Fruit fly (Drosophila melanogaster) whole organism, embryonic: Measurements from ENCODE around the gene Acn.

ENCODE experiments used
- Bdp1 ChIP-seq: fragments of 200-800 bp; sonication (Bioruptor generic); optimal IDR thresholded peaks from 3 replicates; lab custom pipeline; 2016; ENCODE audit warnings: missing biosample characterization, missing genetic modification characterization
- CG10147 ChIP-seq: fragments of 200-800 bp; sonication (Bioruptor generic); optimal IDR thresholded peaks from 2 replicates; lab custom pipeline; 2019; ENCODE audit warnings: missing biosample characterization, mild to moderate bottlenecking, missing genetic modification characterization, moderate library complexity
- CG10431 ChIP-seq: fragments of 200-800 bp; sonication (Bioruptor generic); optimal IDR thresholded peaks from 3 replicates; lab custom pipeline; 2018; ENCODE audit warnings: missing biosample characterization, mild to moderate bottlenecking, missing genetic modification characterization
- CG11504 ChIP-seq: fragments of 200-800 bp; sonication (Bioruptor generic); optimal IDR thresholded peaks from 3 replicates; lab custom pipeline; 2019; ENCODE audit warnings: missing biosample characterization, mild to moderate bottlenecking, missing genetic modification characterization, moderate library complexity
- CG12155 ChIP-seq: fragments of 200-800 bp; sonication (Bioruptor generic); optimal IDR thresholded peaks from 3 replicates; lab custom pipeline; 2016; ENCODE audit warnings: missing biosample characterization, missing genetic modification characterization
- CG13296 ChIP-seq: fragments of 200-800 bp; sonication (Bioruptor generic); optimal IDR thresholded peaks from 3 replicates; lab custom pipeline; 2018; ENCODE audit warnings: missing biosample characterization, mild to moderate bottlenecking, missing genetic modification characterization
- CG15269 ChIP-seq: fragments of 200-800 bp; sonication (Bioruptor generic); optimal IDR thresholded peaks from 2 replicates; lab custom pipeline; 2018; ENCODE audit warnings: missing biosample characterization, mild to moderate bottlenecking, missing genetic modification characterization, moderate library complexity
- CG16779 ChIP-seq: fragments of 200-800 bp; sonication (Bioruptor generic); IDR thresholded peaks from 2 replicates; pipeline ENCODE4 v1.3.6; 2022; ENCODE audit warnings: missing biosample characterization, missing genetic modification characterization
- CG16815 ChIP-seq: fragments of 200-800 bp; sonication (Bioruptor generic); optimal IDR thresholded peaks from 3 replicates; lab custom pipeline; 2017; ENCODE audit warnings: missing biosample characterization, mild to moderate bottlenecking, missing genetic modification characterization
- CG16863 ChIP-seq: fragments of 200-800 bp; sonication (Bioruptor generic); optimal IDR thresholded peaks from 3 replicates; lab custom pipeline; 2016; ENCODE audit warnings: missing biosample characterization, missing genetic modification characterization
- CG18476 ChIP-seq: fragments of 200-800 bp; sonication (Bioruptor generic); optimal IDR thresholded peaks from 2 replicates; lab custom pipeline; 2016; ENCODE audit warnings: missing biosample characterization, mild to moderate bottlenecking, missing genetic modification characterization
- CG18599 ChIP-seq: fragments of 200-800 bp; sonication (Bioruptor generic); optimal IDR thresholded peaks from 3 replicates; lab custom pipeline; 2017; ENCODE audit warnings: missing biosample characterization, missing genetic modification characterization, mild to moderate bottlenecking, moderate library complexity, missing genetic modification reagents
- CG2875 ChIP-seq: fragments of 200-800 bp; sonication (Bioruptor generic); optimal IDR thresholded peaks from 2 replicates; lab custom pipeline; 2017; ENCODE audit warnings: missing biosample characterization, mild to moderate bottlenecking, missing genetic modification characterization, missing genetic modification reagents
- CG2889 ChIP-seq: fragments of 200-800 bp; sonication (Bioruptor generic); IDR thresholded peaks from 3 replicates; pipeline ENCODE4 v1.3.6; 2022; ENCODE audit warnings: missing biosample characterization, missing genetic modification characterization
- CG3065 ChIP-seq: fragments of 200-800 bp; sonication (Bioruptor generic); optimal IDR thresholded peaks from 2 replicates; lab custom pipeline; 2016; ENCODE audit warnings: missing biosample characterization, missing genetic modification characterization
- CG33557 ChIP-seq: fragments of 200-800 bp; sonication (Bioruptor generic); optimal IDR thresholded peaks from 2 replicates; lab custom pipeline; 2019; ENCODE audit warnings: missing biosample characterization, mild to moderate bottlenecking, missing genetic modification characterization, moderate library complexity
- CG3726 ChIP-seq: fragments of 200-800 bp; sonication (Bioruptor generic); IDR thresholded peaks from 3 replicates; pipeline ENCODE4, ENCODE4 v1.3.6; 2022; ENCODE audit warnings: missing biosample characterization, missing genetic modification characterization
- CG3995 ChIP-seq: fragments of 200-800 bp; sonication (Bioruptor generic); optimal IDR thresholded peaks from 3 replicates; lab custom pipeline; 2016; ENCODE audit warnings: missing biosample characterization, missing genetic modification characterization
- CG4820 ChIP-seq: fragments of 200-800 bp; sonication (Bioruptor generic); optimal IDR thresholded peaks from 3 replicates; lab custom pipeline; 2016; ENCODE audit warnings: missing biosample characterization, missing genetic modification characterization
- CG4854 ChIP-seq: fragments of 200-800 bp; sonication (Bioruptor generic); optimal IDR thresholded peaks from 2 replicates; lab custom pipeline; 2016; ENCODE audit warnings: missing biosample characterization, missing genetic modification characterization, inconsistent platforms
- CG6654 ChIP-seq: fragments of 200-800 bp; sonication (Bioruptor generic); optimal IDR thresholded peaks from 2 replicates; lab custom pipeline; 2017; ENCODE audit warnings: missing biosample characterization, mild to moderate bottlenecking, missing genetic modification characterization
- CG7271 ChIP-seq: fragments of 200-800 bp; sonication (Bioruptor generic); optimal IDR thresholded peaks from 2 replicates; lab custom pipeline; 2018; ENCODE audit warnings: missing biosample characterization, mild to moderate bottlenecking, missing genetic modification characterization, moderate library complexity
- CG7786 ChIP-seq: fragments of 200-800 bp; sonication (Bioruptor generic); optimal IDR thresholded peaks from 2 replicates; lab custom pipeline; 2016; ENCODE audit warnings: missing biosample characterization, missing genetic modification characterization
- CG9609 ChIP-seq: fragments of 200-800 bp; sonication (Bioruptor generic); optimal IDR thresholded peaks from 3 replicates; lab custom pipeline; 2016; ENCODE audit warnings: missing biosample characterization, missing genetic modification characterization
- Dp ChIP-seq: fragments of 200-800 bp; sonication (Bioruptor generic); optimal IDR thresholded peaks from 2 replicates; lab custom pipeline; 2018; ENCODE audit warnings: missing biosample characterization, mild to moderate bottlenecking, missing genetic modification characterization, moderate library complexity
- Ets97D ChIP-seq: fragments of 200-800 bp; sonication (Bioruptor generic); optimal IDR thresholded peaks from 3 replicates; lab custom pipeline; 2016; ENCODE audit warnings: missing biosample characterization, missing genetic modification characterization
- Hr39 ChIP-seq: fragments of >200 bp; optimal IDR thresholded peaks from 2 replicates; lab custom pipeline; 2017
- Max ChIP-seq: fragments of 200-800 bp; sonication (Bioruptor generic); optimal IDR thresholded peaks from 2 replicates; lab custom pipeline; 2016; ENCODE audit warnings: missing biosample characterization, mild to moderate bottlenecking, missing genetic modification characterization
- Opbp ChIP-seq: fragments of 200-800 bp; sonication (Bioruptor generic); IDR thresholded peaks from 3 replicates; pipeline ENCODE4 v1.3.6; 2022; ENCODE audit warnings: missing biosample characterization, missing genetic modification characterization; ENCODE audit not compliant: partially characterized antibody
- Sin3A ChIP-seq: fragments of >200 bp; optimal IDR thresholded peaks from 2 replicates; lab custom pipeline; 2018
- TFAM ChIP-seq: fragments of 200-800 bp; sonication (Bioruptor generic); optimal IDR thresholded peaks from 2 replicates; lab custom pipeline; 2017; ENCODE audit warnings: missing biosample characterization, missing genetic modification characterization, inconsistent platforms
- Taf1 ChIP-seq: fragments of 200-800 bp; sonication (Bioruptor generic); IDR thresholded peaks from 2 replicates; pipeline ENCODE4 v1.3.6; 2022; ENCODE audit warnings: missing biosample characterization, missing genetic modification characterization
- Tbp ChIP-seq: fragments of >200 bp; optimal IDR thresholded peaks from 2 replicates; lab custom pipeline; 2018; ENCODE audit warnings: missing biosample characterization, missing genetic modification characterization
- bowl ChIP-seq: fragments of 200-800 bp; sonication (Bioruptor generic); IDR thresholded peaks from 2 replicates; pipeline ENCODE4 v1.3.6; 2022; ENCODE audit warnings: missing biosample characterization, missing genetic modification characterization
- danr ChIP-seq: fragments of 200-800 bp; sonication (Bioruptor generic); IDR thresholded peaks from 2 replicates; pipeline ENCODE4 v1.3.6; 2022; ENCODE audit warnings: missing biosample characterization, missing genetic modification characterization
- dm ChIP-seq: fragments of 200-800 bp; sonication (Bioruptor generic); optimal IDR thresholded peaks from 3 replicates; lab custom pipeline; 2016; ENCODE audit warnings: missing biosample characterization, missing genetic modification characterization
- ewg ChIP-seq: fragments of 200-800 bp; sonication (Bioruptor generic); optimal IDR thresholded peaks from 3 replicates; lab custom pipeline; 2017; ENCODE audit warnings: mild to moderate bottlenecking, missing biosample characterization, missing genetic modification reagents, missing genetic modification characterization
- fd64A ChIP-seq: fragments of 200-800 bp; sonication (Bioruptor generic); optimal IDR thresholded peaks from 3 replicates; lab custom pipeline; 2018; ENCODE audit warnings: missing biosample characterization, mild to moderate bottlenecking, missing genetic modification characterization
- gcm ChIP-seq: fragments of 200-800 bp; sonication (Bioruptor generic); optimal IDR thresholded peaks from 2 replicates; lab custom pipeline; 2019; ENCODE audit warnings: missing biosample characterization, mild to moderate bottlenecking, missing genetic modification characterization, moderate library complexity
- gt ChIP-seq: fragments of 200-800 bp; sonication (Bioruptor generic); IDR thresholded peaks from 2 replicates; pipeline ENCODE4 v1.3.6; 2022; ENCODE audit warnings: missing biosample characterization, missing genetic modification characterization
- mam ChIP-seq: fragments of 200-800 bp; sonication (Bioruptor generic); optimal IDR thresholded peaks from 3 replicates; lab custom pipeline; 2016; ENCODE audit warnings: missing biosample characterization, missing genetic modification characterization
- mirr ChIP-seq: fragments of 200-800 bp; sonication (Bioruptor generic); optimal IDR thresholded peaks from 3 replicates; lab custom pipeline; 2018; ENCODE audit warnings: missing biosample characterization, mild to moderate bottlenecking, missing genetic modification characterization
- org-1 ChIP-seq: fragments of 200-800 bp; sonication (Bioruptor generic); optimal IDR thresholded peaks from 2 replicates; lab custom pipeline; 2017; ENCODE audit warnings: missing biosample characterization, missing genetic modification characterization
- pros ChIP-seq: fragments of 200-800 bp; sonication (Bioruptor generic); optimal IDR thresholded peaks from 3 replicates; lab custom pipeline; 2019; ENCODE audit warnings: missing biosample characterization, mild to moderate bottlenecking, missing genetic modification characterization, moderate library complexity
- run ChIP-seq: fragments of 200-800 bp; sonication (Bioruptor generic); optimal IDR thresholded peaks from 3 replicates; lab custom pipeline; 2018; ENCODE audit warnings: missing biosample characterization, mild to moderate bottlenecking, missing genetic modification characterization
- slbo ChIP-seq: fragments of 200-800 bp; sonication (Bioruptor generic); IDR thresholded peaks from 2 replicates; pipeline ENCODE4 v1.3.6; 2022; ENCODE audit warnings: missing biosample characterization, missing genetic modification characterization
- sob ChIP-seq: fragments of 200-800 bp; sonication (Bioruptor generic); IDR thresholded peaks from 2 replicates; pipeline ENCODE4 v1.3.6; 2022; ENCODE audit warnings: missing biosample characterization, missing genetic modification characterization
- toy ChIP-seq: fragments of 200-800 bp; sonication (Bioruptor generic); IDR thresholded peaks from 2 replicates; pipeline ENCODE4 v1.3.6; 2022; ENCODE audit warnings: missing biosample characterization, missing genetic modification characterization
- tx ChIP-seq: fragments of 200-800 bp; sonication (Bioruptor generic); optimal IDR thresholded peaks from 2 replicates; lab custom pipeline; 2016; ENCODE audit warnings: missing biosample characterization, missing genetic modification characterization
- vfl ChIP-seq: fragments of 200-800 bp; sonication (Bioruptor generic); optimal IDR thresholded peaks from 2 replicates; lab custom pipeline; 2016; ENCODE audit warnings: missing biosample characterization, missing genetic modification characterization
- wor ChIP-seq: fragments of 200-800 bp; sonication (Bioruptor generic); IDR thresholded peaks from 2 replicates; pipeline ENCODE4 v1.3.6; 2022; ENCODE audit warnings: missing biosample characterization, missing genetic modification characterization

The Acn gene

DNA sequence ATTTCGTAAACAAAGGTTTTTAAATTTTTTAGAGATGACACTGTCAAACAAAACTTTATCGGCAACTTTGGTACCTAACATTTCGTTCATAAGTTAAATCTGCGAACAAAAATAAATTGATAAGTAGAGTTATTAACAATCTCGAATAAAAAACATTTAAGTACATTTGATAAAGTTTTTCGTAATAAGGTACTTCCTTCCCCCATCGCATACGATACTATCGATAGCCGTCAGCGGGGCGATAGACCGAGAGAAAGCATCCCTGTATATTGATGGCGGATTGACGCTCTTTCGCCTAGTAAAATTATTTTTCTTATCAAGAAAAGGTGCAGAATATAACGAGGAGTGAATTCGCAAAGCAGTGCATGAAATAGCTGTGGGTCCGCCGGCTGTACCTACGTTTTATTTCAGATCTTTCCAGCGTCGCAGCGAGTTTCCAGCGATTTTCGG is at the start of gene Acn, which contains the start of gene Ttc19 (continued):
- TF ChIP-seq CG16863 (peak; percentile 89), dm (GFP tag; lab: Kevin White, UChicago) (peak; percentile 80), CG3995 (peak; percentile 16), CG7271 (tag; lab: Kevin White, UChicago) (peak; percentile 74), CG7786 (peak; percentile 91), CG16779 (GFP tag; lab: Robert Waterston, UW) (0 out of 2 replicates have a peak, but pooled peaks have one; percentile 46), Hr39 (lab: Kevin White, UChicago) (no peak), danr (GFP tag; lab: Robert Waterston, UW) (peak; percentile 43; the same call in 1 of the 2 replicates), Dp (GFP tag; lab: Kevin White, UChicago) (peak; percentile 53), tx (GFP tag; lab: Kevin White, UChicago) (peak; percentile 86), CG16815 (peak; percentile 73), CG6654 (GFP tag; lab: Kevin White, UChicago) (no peak), sob (GFP tag; lab: Robert Waterston, UW) (peak; percentile 91), Tbp (GFP tag; lab: Kevin White, UChicago) (no peak), CG12155 (GFP tag; lab: Kevin White, UChicago) (peak; percentile 77), slbo (GFP tag; lab: Robert Waterston, UW) (peak; percentile 89), Max (GFP tag; lab: Kevin White, UChicago) (peak; percentile 78), bowl (peak; percentile 54; the same call in 1 of the 2 replicates), org-1 (no peak), CG11504 (peak; percentile 83), TFAM (peak; percentile 32), toy (no peak), mirr (peak; percentile 39), Sin3A (lab: Kevin White, UChicago) (peak; percentile 64), Bdp1 (GFP tag; lab: Kevin White, UChicago) (peak; percentile 78), run (tag; lab: Kevin White, UChicago) (no peak), CG2889 (peak; percentile 71; the same call in 1 of the 3 replicates), CG3065 (peak; percentile 54), Taf1 (GFP tag; lab: Robert Waterston, UW) (peak; percentile 71), CG15269 (tag; lab: Kevin White, UChicago) (peak; percentile 77), Opbp (GFP tag; lab: Robert Waterston, UW) (peak; percentile 96), CG4820 (peak; percentile 80), CG9609 (GFP tag; lab: Kevin White, UChicago) (peak; percentile 90), mam (GFP tag; lab: Kevin White, UChicago) (peak; percentile 93), CG3726 (GFP tag; lab: Robert Waterston, UW) (peak; percentile 62; the same call in 1 of the 3 replicates), vfl (peak; percentile 92), CG13296 (GFP tag; lab: Kevin White, UChicago) (peak; percentile 75), CG18599 (GFP tag; lab: Kevin White, UChicago) (peak; percentile 81), CG4854 (GFP tag; lab: Kevin White, UChicago) (peak; percentile 78), CG10431 (peak; percentile 27), Ets97D (GFP tag; lab: Kevin White, UChicago) (peak; percentile 90), CG18476 (peak; percentile 83), gt (0 out of 2 replicates have a peak, but pooled peaks have one; percentile 40), wor (GFP tag; lab: Robert Waterston, UW) (peak; percentile 65), fd64A (GFP tag; lab: Kevin White, UChicago) (no peak), gcm (peak; percentile 67), CG33557 (GFP tag; lab: Kevin White, UChicago) (peak; percentile 75), CG10147 (GFP tag; lab: Kevin White, UChicago) (peak; percentile 84), pros (GFP tag; lab: Kevin White, UChicago) (no peak), CG2875 (GFP tag; lab: Kevin White, UChicago) (peak; percentile 65), ewg (GFP tag; lab: Kevin White, UChicago) (peak; percentile 66)
